Fruit fly (Drosophila melanogaster): ENCODE results near the gene koko.

koko gene

dm6 chr3R:18398954-18399697 is 3.7 kb upstream of the koko start, which contains the start of gene Vha100-2 (continued):
- TF ChIP-seq Sry-β (GFP tag; optimal IDR thresholded peaks at IDR 0.05) = no peak
- TF ChIP-seq Stat92E (GFP tag; optimal IDR thresholded peaks at IDR 0.05) = peak in 1 of 3 experiments; percentile 16
- TF ChIP-seq dmrt99B (tag; optimal IDR thresholded peaks at IDR 0.05) = no peak
- TF ChIP-seq CG14014 (GFP tag; IDR thresholded peaks at IDR 0.05) = peak; percentile 59; the same call in 1 of the 2 replicates
- TF ChIP-seq CG17186 (GFP tag; optimal IDR thresholded peaks at IDR 0.05) = peak; percentile 68
- no peak for TF ChIP-seq emc (GFP tag; optimal IDR thresholded peaks at IDR 0.05)
- no peak for TF ChIP-seq dimm (GFP tag; IDR thresholded peaks at IDR 0.05)
- peak; percentile 93 for TF ChIP-seq trem (tag; optimal IDR thresholded peaks at IDR 0.05)
- TF ChIP-seq ttk (GFP tag; IDR thresholded peaks at IDR 0.05) = no peak
- peak; percentile 38 for TF ChIP-seq CG18599 (GFP tag; optimal IDR thresholded peaks at IDR 0.05)
- no peak for TF ChIP-seq Rx (GFP tag; IDR thresholded peaks at IDR 0.05)
- peak; percentile 49; the same call in 1 of the 2 replicates for TF ChIP-seq Awh (GFP tag; IDR thresholded peaks at IDR 0.05)
- no peak for TF ChIP-seq CG17612 (GFP tag; IDR thresholded peaks at IDR 0.05)
- TF ChIP-seq lola (GFP tag; optimal IDR thresholded peaks at IDR 0.05) = no peak
- TF ChIP-seq CG10462 (GFP tag; optimal IDR thresholded peaks at IDR 0.05) = peak; percentile 3
- TF ChIP-seq CG13123 (GFP tag; optimal IDR thresholded peaks at IDR 0.05) = no peak
- TF ChIP-seq HLHmδ (GFP tag; optimal IDR thresholded peaks at IDR 0.05) = no peak
- peak; percentile 28 for TF ChIP-seq CHES-1-like (GFP tag; optimal IDR thresholded peaks at IDR 0.05)
- TF ChIP-seq croc (GFP tag; conservative IDR thresholded peaks at IDR 0.05) = no peak
- TF ChIP-seq CG4617 (GFP tag; optimal IDR thresholded peaks at IDR 0.05; ENCODE audit: borderline replicate concordance) = peak; percentile 66
- TF ChIP-seq cad (GFP tag; optimal IDR thresholded peaks at IDR 0.05) = no peak
- TF ChIP-seq pb (GFP tag; optimal IDR thresholded peaks at IDR 0.05) = no peak
- TF ChIP-seq fd96Cb (tag; optimal IDR thresholded peaks at IDR 0.05) = no peak
- peak; percentile 27 for TF ChIP-seq MTF-1 (GFP tag; optimal IDR thresholded peaks at IDR 0.05; ENCODE audit: borderline replicate concordance)
- no peak for TF ChIP-seq CG17829 (tag; optimal IDR thresholded peaks at IDR 0.05)
- no peak for TF ChIP-seq CG1233 (GFP tag; optimal IDR thresholded peaks at IDR 0.05)
- TF ChIP-seq CG12071 (GFP tag; optimal IDR thresholded peaks at IDR 0.05) = peak; percentile 47
- peak; percentile 33 for TF ChIP-seq CG2678 (tag; optimal IDR thresholded peaks at IDR 0.05)
- peak; percentile 51; the same call in 1 of the 2 replicates for TF ChIP-seq amos (GFP tag; IDR thresholded peaks at IDR 0.05; ENCODE audit: partially characterized antibody)
- TF ChIP-seq CG18764 (GFP tag; optimal IDR thresholded peaks at IDR 0.05) = no peak
- TF ChIP-seq CG6813 (GFP tag; optimal IDR thresholded peaks at IDR 0.05) = peak; percentile 48
- peak; percentile 80 for TF ChIP-seq CG32532 (GFP tag; IDR thresholded peaks at IDR 0.05)
- no peak for TF ChIP-seq ab (GFP tag; optimal IDR thresholded peaks at IDR 0.05)
- TF ChIP-seq CG3163 (GFP tag; optimal IDR thresholded peaks at IDR 0.05) = no peak
- TF ChIP-seq Spps (tag; optimal IDR thresholded peaks at IDR 0.05) = no peak
- no peak for TF ChIP-seq ewg (GFP tag; optimal IDR thresholded peaks at IDR 0.05)
- peak; percentile 19 for TF ChIP-seq CG4820 (GFP tag; optimal IDR thresholded peaks at IDR 0.05)
- no peak for TF ChIP-seq Neu2 (GFP tag; optimal IDR thresholded peaks at IDR 0.05; ENCODE audit: borderline replicate concordance)
- TF ChIP-seq fu2 (GFP tag; optimal IDR thresholded peaks at IDR 0.05) = no peak
- TF ChIP-seq CG9437 (GFP tag; optimal IDR thresholded peaks at IDR 0.05) = peak; percentile 14
- peak; percentile 72; the same call in 2 of the 4 replicates for TF ChIP-seq chinmo (GFP tag; IDR thresholded peaks at IDR 0.05; ENCODE audit: partially characterized antibody)
- peak; percentile 67 for TF ChIP-seq CG1603 (tag; optimal IDR thresholded peaks at IDR 0.05)
- peak; percentile 60 for TF ChIP-seq CG9932 (GFP tag; IDR thresholded peaks at IDR 0.05)
- TF ChIP-seq org-1 (GFP tag; optimal IDR thresholded peaks at IDR 0.05) = no peak
- no peak for TF ChIP-seq Dip3 (GFP tag; optimal IDR thresholded peaks at IDR 0.05)
- peak; percentile 28 for TF ChIP-seq BtbVII (GFP tag; optimal IDR thresholded peaks at IDR 0.05)
- peak; percentile 32 for TF ChIP-seq CG15514 (GFP tag; optimal IDR thresholded peaks at IDR 0.05)
- peak; percentile 92 for TF ChIP-seq Deaf1 (tag; optimal IDR thresholded peaks at IDR 0.05)
